Fruit fly (Drosophila melanogaster) whole organism, embryonic: ENCODE data around the gene CG12171.

Experiments
- Adf1 ChIP-seq: fragments of 200-800 bp; sonication (Bioruptor generic); IDR thresholded peaks from 2 replicates; pipeline ENCODE4 v1.3.6; 2022; ENCODE audit warnings: missing biosample characterization, missing genetic modification characterization
- Aef1 ChIP-seq: fragments of 200-800 bp; sonication (Bioruptor generic); IDR thresholded peaks from 3 replicates; pipeline ENCODE4 v1.3.6; 2022; ENCODE audit warnings: missing biosample characterization, missing genetic modification characterization
- Atf6 ChIP-seq: fragments of 200-800 bp; sonication (Bioruptor generic); IDR thresholded peaks from 2 replicates; pipeline ENCODE4 v1.3.6; 2022; ENCODE audit warnings: missing biosample characterization, missing genetic modification characterization
- BEAF-32 ChIP-seq: fragments of 200-800 bp; sonication (Bioruptor generic); optimal IDR thresholded peaks from 3 replicates; lab custom pipeline; 2017; ENCODE audit warnings: missing biosample characterization, missing genetic modification characterization, mild to moderate bottlenecking, moderate library complexity, missing genetic modification reagents
- Bgb ChIP-seq: fragments of 200-800 bp; sonication (Bioruptor generic); IDR thresholded peaks from 2 replicates; pipeline ENCODE4 v1.3.6; 2022; ENCODE audit warnings: missing biosample characterization, missing genetic modification characterization; ENCODE audit not compliant: partially characterized antibody
- BtbVII ChIP-seq: fragments of 200-800 bp; sonication (Bioruptor generic); optimal IDR thresholded peaks from 3 replicates; lab custom pipeline; 2017; ENCODE audit warnings: missing biosample characterization, mild to moderate bottlenecking, missing genetic modification characterization
- CG10979 ChIP-seq: fragments of 200-800 bp; sonication (Bioruptor generic); optimal IDR thresholded peaks from 2 replicates; lab custom pipeline; 2018; ENCODE audit warnings: missing biosample characterization, mild to moderate bottlenecking, missing genetic modification characterization, moderate library complexity
- CG11398 ChIP-seq: fragments of 200-800 bp; sonication (Bioruptor generic); optimal IDR thresholded peaks from 2 replicates; lab custom pipeline; 2016; ENCODE audit warnings: missing biosample characterization, missing genetic modification characterization
- CG12942 ChIP-seq: fragments of 200-800 bp; sonication (Bioruptor generic); optimal IDR thresholded peaks from 3 replicates; lab custom pipeline; 2016; ENCODE audit warnings: missing biosample characterization, missing genetic modification characterization
- CG13287 ChIP-seq: fragments of 200-800 bp; sonication (Bioruptor generic); IDR thresholded peaks from 2 replicates; pipeline ENCODE4 v1.3.6; 2022; ENCODE audit warnings: missing biosample characterization, missing genetic modification characterization; ENCODE audit not compliant: partially characterized antibody
- CG14050 ChIP-seq: fragments of 200-800 bp; sonication (Bioruptor generic); IDR thresholded peaks from 3 replicates; pipeline ENCODE4 v1.3.6; 2022; ENCODE audit warnings: missing biosample characterization, missing genetic modification characterization
- CG14965 ChIP-seq: fragments of 200-800 bp; sonication (Bioruptor generic); optimal IDR thresholded peaks from 2 replicates; lab custom pipeline; 2016; ENCODE audit warnings: missing biosample characterization, missing genetic modification characterization, borderline replicate concordance
- CG15514 ChIP-seq: fragments of 200-800 bp; sonication (Bioruptor generic); optimal IDR thresholded peaks from 3 replicates; lab custom pipeline; 2017; ENCODE audit warnings: missing biosample characterization, missing genetic modification characterization, mild to moderate bottlenecking, moderate library complexity, missing genetic modification reagents
- CG16813 ChIP-seq: fragments of 200-800 bp; sonication (Bioruptor generic); IDR thresholded peaks from 3 replicates; pipeline ENCODE4 v1.3.6; 2022; ENCODE audit warnings: missing biosample characterization, missing genetic modification characterization; ENCODE audit not compliant: partially characterized antibody
- CG2199 ChIP-seq: fragments of 200-800 bp; sonication (Bioruptor generic); IDR thresholded peaks from 3 replicates; pipeline ENCODE4 v1.3.6; 2022; ENCODE audit warnings: missing biosample characterization, missing genetic modification characterization
- CG2678 ChIP-seq: fragments of 200-800 bp; sonication (Bioruptor generic); optimal IDR thresholded peaks from 3 replicates; lab custom pipeline; 2019; ENCODE audit warnings: missing biosample characterization, mild to moderate bottlenecking, missing genetic modification characterization, moderate library complexity
- CG3847 ChIP-seq: fragments of 200-800 bp; sonication (Bioruptor generic); IDR thresholded peaks from 2 replicates; pipeline ENCODE4 v1.3.6; 2022; ENCODE audit warnings: missing biosample characterization, missing genetic modification characterization
- CG3995 ChIP-seq: fragments of 200-800 bp; sonication (Bioruptor generic); optimal IDR thresholded peaks from 3 replicates; lab custom pipeline; 2016; ENCODE audit warnings: missing biosample characterization, missing genetic modification characterization
- CG42726 ChIP-seq: fragments of 200-800 bp; sonication (Bioruptor generic); IDR thresholded peaks from 2 replicates; pipeline ENCODE4 v1.3.6; 2022; ENCODE audit warnings: missing biosample characterization, missing genetic modification characterization; ENCODE audit not compliant: partially characterized antibody
- CG8765 ChIP-seq: fragments of 200-800 bp; sonication (Bioruptor generic); IDR thresholded peaks from 2 replicates; pipeline ENCODE4 v1.3.6; 2022; ENCODE audit warnings: missing biosample characterization, missing genetic modification characterization
- D19A ChIP-seq: fragments of 200-800 bp; optimal IDR thresholded peaks from 3 replicates; lab custom pipeline; 2019; ENCODE audit warnings: missing biosample characterization, mild to moderate bottlenecking, missing genetic modification characterization, moderate library complexity
- Dll ChIP-seq: fragments of 200-800 bp; sonication (Bioruptor generic); IDR thresholded peaks from 4 replicates; pipeline ENCODE4 v1.3.6; 2022; ENCODE audit warnings: missing biosample characterization, missing genetic modification characterization; ENCODE audit not compliant: partially characterized antibody
- Dref ChIP-seq: fragments of 200-800 bp; sonication (Bioruptor generic); IDR thresholded peaks from 2 replicates; pipeline ENCODE4 v1.3.6; 2022; ENCODE audit warnings: missing biosample characterization, missing genetic modification characterization
- ERR ChIP-seq: fragments of 200-800 bp; sonication (Bioruptor generic); optimal IDR thresholded peaks from 2 replicates; lab custom pipeline; 2016; ENCODE audit warnings: missing biosample characterization, missing genetic modification characterization
- Fer1 ChIP-seq: fragments of 200-800 bp; sonication (Bioruptor generic); optimal IDR thresholded peaks from 2 replicates; lab custom pipeline; 2017; ENCODE audit warnings: missing biosample characterization, mild to moderate bottlenecking, missing genetic modification characterization
- Fer2 ChIP-seq: fragments of 200-800 bp; sonication (Bioruptor generic); optimal IDR thresholded peaks from 2 replicates; lab custom pipeline; 2018; ENCODE audit warnings: missing biosample characterization, mild to moderate bottlenecking, missing genetic modification characterization, moderate library complexity
- HmgZ ChIP-seq: fragments of 200-800 bp; sonication (Bioruptor generic); optimal IDR thresholded peaks from 2 replicates; lab custom pipeline; 2018; ENCODE audit warnings: missing biosample characterization, mild to moderate bottlenecking, missing genetic modification characterization
- MBD-R2 ChIP-seq: fragments of 200-800 bp; sonication (Bioruptor generic); IDR thresholded peaks from 2 replicates; pipeline ENCODE4 v1.3.6; 2022; ENCODE audit warnings: missing biosample characterization, missing genetic modification characterization
- MESR4 ChIP-seq: fragments of 200-800 bp; sonication (Bioruptor generic); optimal IDR thresholded peaks from 2 replicates; lab custom pipeline; 2018; ENCODE audit warnings: missing biosample characterization, mild to moderate bottlenecking, missing genetic modification characterization, moderate library complexity
- Max ChIP-seq: fragments of 200-800 bp; sonication (Bioruptor generic); optimal IDR thresholded peaks from 2 replicates; lab custom pipeline; 2016; ENCODE audit warnings: missing biosample characterization, mild to moderate bottlenecking, missing genetic modification characterization
- NC2β ChIP-seq: fragments of 200-800 bp; sonication (Bioruptor generic); optimal IDR thresholded peaks from 2 replicates; lab custom pipeline; 2016; ENCODE audit warnings: missing biosample characterization, missing genetic modification characterization
- Scr ChIP-seq: fragments of 200-800 bp; sonication (Bioruptor generic); IDR thresholded peaks from 2 replicates; pipeline ENCODE4 v1.3.6; 2022; ENCODE audit warnings: missing biosample characterization, missing genetic modification characterization; ENCODE audit not compliant: partially characterized antibody
- Sry-β ChIP-seq: fragments of 200-800 bp; sonication (Bioruptor generic); optimal IDR thresholded peaks from 2 replicates; lab custom pipeline; 2018; ENCODE audit warnings: missing biosample characterization, mild to moderate bottlenecking, missing genetic modification characterization, moderate library complexity
- Sry-δ ChIP-seq: fragments of 200-800 bp; sonication (Bioruptor generic); optimal IDR thresholded peaks from 2 replicates; lab custom pipeline; 2016; ENCODE audit warnings: missing biosample characterization, missing genetic modification characterization
- Tbp ChIP-seq: fragments of >200 bp; optimal IDR thresholded peaks from 2 replicates; lab custom pipeline; 2018; ENCODE audit warnings: missing biosample characterization, missing genetic modification characterization
- crp ChIP-seq, 2 experiments: fragments of 200-800 bp; sonication (Bioruptor generic); optimal IDR thresholded peaks; 2 replicates in 1 of 2; 3 replicates in 1 of 2; lab custom pipeline; 2017; ENCODE audit warnings: missing biosample characterization in 2 of 2, missing genetic modification characterization in 2 of 2, mild to moderate bottlenecking in 1 of 2, moderate library complexity in 1 of 2
- exex ChIP-seq: fragments of 200-800 bp; sonication (Bioruptor generic); optimal IDR thresholded peaks from 4 replicates; lab custom pipeline; 2018; ENCODE audit warnings: missing biosample characterization, mild to moderate bottlenecking, missing genetic modification characterization, moderate library complexity
- ftz-f1 ChIP-seq: fragments of 200-800 bp; sonication (Bioruptor generic); optimal IDR thresholded peaks from 2 replicates; lab custom pipeline; 2016; ENCODE audit warnings: missing biosample characterization, missing genetic modification characterization
- fu2 ChIP-seq: fragments of 200-800 bp; sonication (Bioruptor generic); optimal IDR thresholded peaks from 2 replicates; lab custom pipeline; 2016; ENCODE audit warnings: missing biosample characterization, missing genetic modification characterization
- gce ChIP-seq: fragments of 200-800 bp; sonication (Bioruptor generic); IDR thresholded peaks from 3 replicates; pipeline ENCODE4 v1.3.6; 2022; ENCODE audit warnings: missing biosample characterization, missing genetic modification characterization
- gsb ChIP-seq: fragments of 200-800 bp; sonication (Bioruptor generic); IDR thresholded peaks from 2 replicates; pipeline ENCODE4 v1.3.6; 2022; ENCODE audit warnings: missing biosample characterization, missing genetic modification characterization
- her ChIP-seq: fragments of 200-800 bp; sonication (Bioruptor generic); optimal IDR thresholded peaks from 2 replicates; lab custom pipeline; 2016; ENCODE audit warnings: missing biosample characterization, missing genetic modification characterization
- inv ChIP-seq: fragments of 200-800 bp; sonication (Bioruptor generic); IDR thresholded peaks from 2 replicates; pipeline ENCODE4 v1.3.6; 2022; ENCODE audit warnings: missing biosample characterization, missing genetic modification characterization; ENCODE audit not compliant: partially characterized antibody
- mirr ChIP-seq: fragments of 200-800 bp; sonication (Bioruptor generic); optimal IDR thresholded peaks from 3 replicates; lab custom pipeline; 2018; ENCODE audit warnings: missing biosample characterization, mild to moderate bottlenecking, missing genetic modification characterization
- pros ChIP-seq: fragments of 200-800 bp; sonication (Bioruptor generic); optimal IDR thresholded peaks from 3 replicates; lab custom pipeline; 2019; ENCODE audit warnings: missing biosample characterization, mild to moderate bottlenecking, missing genetic modification characterization, moderate library complexity
- pzg ChIP-seq: fragments of 200-800 bp; sonication (Bioruptor generic); optimal IDR thresholded peaks from 3 replicates; lab custom pipeline; 2018; ENCODE audit warnings: missing biosample characterization, mild to moderate bottlenecking, missing genetic modification characterization, moderate library complexity
- sug ChIP-seq: fragments of 200-800 bp; optimal IDR thresholded peaks from 2 replicates; lab custom pipeline; 2019; ENCODE audit warnings: missing biosample characterization, mild to moderate bottlenecking, missing genetic modification characterization, moderate library complexity
- tap ChIP-seq: fragments of 200-800 bp; optimal IDR thresholded peaks from 3 replicates; lab custom pipeline; 2019; ENCODE audit warnings: missing biosample characterization, mild to moderate bottlenecking, missing genetic modification characterization, moderate library complexity
- tll ChIP-seq, 2 experiments: fragments of 200-800 bp in 1 of 2; fragments of >200 bp in 1 of 2; sonication (Bioruptor generic) in 1 of 2; optimal IDR thresholded peaks; 2 replicates each; lab custom pipeline; 2017 to 2019; ENCODE audit warnings: missing biosample characterization in 2 of 2, missing genetic modification characterization in 2 of 2, mild to moderate bottlenecking in 1 of 2, moderate library complexity in 1 of 2
- wek ChIP-seq: fragments of 200-800 bp; sonication (Bioruptor generic); optimal IDR thresholded peaks from 3 replicates; lab custom pipeline; 2018; ENCODE audit warnings: missing biosample characterization, mild to moderate bottlenecking, missing genetic modification characterization, moderate library complexity

Gene CG12171

DNA sequence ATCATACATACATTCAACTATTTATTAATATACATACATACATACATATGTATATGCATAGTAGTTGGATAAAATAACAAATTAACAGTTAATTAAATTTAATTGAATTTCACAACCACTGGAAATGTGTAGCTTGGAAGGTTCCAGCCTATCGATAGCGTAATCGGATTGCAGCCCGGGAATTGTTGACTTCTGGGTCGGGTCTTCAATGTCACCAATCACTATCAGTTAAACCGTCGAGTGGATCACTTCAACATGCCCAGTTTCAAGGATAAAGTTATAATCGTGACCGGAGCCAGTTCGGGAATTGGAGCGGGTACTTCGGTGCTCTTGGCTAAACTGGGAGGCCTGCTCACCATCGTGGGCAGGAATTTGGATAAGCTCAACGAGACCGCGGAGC, at the start of gene CG12171:
Gene CG12171 (plus strand): TSS at position 191 of the 400 bp plus-strand sequence.
- peak; percentile 31 for TF ChIP-seq pzg (GFP tag; lab: Kevin White, UChicago)
- peak; percentile 76 for TF ChIP-seq CG15514
- TF ChIP-seq Sry-δ (GFP tag; lab: Kevin White, UChicago): peak; percentile 24
- TF ChIP-seq her (GFP tag; lab: Kevin White, UChicago): no peak
- no peak for TF ChIP-seq CG42726 (GFP tag; lab: Robert Waterston, UW)
- TF ChIP-seq gsb (GFP tag; lab: Robert Waterston, UW): no peak
- no peak for TF ChIP-seq D19A (tag; lab: Kevin White, UChicago)
- TF ChIP-seq gce: no peak
- peak; percentile 45 for TF ChIP-seq CG3995 (GFP tag; lab: Kevin White, UChicago)
- peak; percentile 43 for TF ChIP-seq Scr (GFP tag; lab: Robert Waterston, UW)
- TF ChIP-seq mirr (GFP tag; lab: Kevin White, UChicago): peak; percentile 65
- TF ChIP-seq wek (GFP tag; lab: Kevin White, UChicago): no peak
- no peak for TF ChIP-seq pros (GFP tag; lab: Kevin White, UChicago)
- peak in 1 of 2 experiments; percentile 23 for TF ChIP-seq tll (GFP tag; optimal IDR thresholded peaks at IDR 0.05; lab: Kevin White, UChicago)
- TF ChIP-seq Atf6 (GFP tag; lab: Robert Waterston, UW): no peak
- peak; percentile 88 for TF ChIP-seq exex (tag; lab: Kevin White, UChicago)
- peak; percentile 39; the same call in 1 of the 3 replicates for TF ChIP-seq CG16813 (GFP tag; lab: Robert Waterston, UW)
- no peak for TF ChIP-seq CG2678 (tag; lab: Kevin White, UChicago)
- no peak for TF ChIP-seq NC2β (GFP tag; lab: Kevin White, UChicago)
- no peak for TF ChIP-seq CG8765 (GFP tag; lab: Robert Waterston, UW)
- TF ChIP-seq HmgZ: peak; percentile 13
- TF ChIP-seq Adf1 (GFP tag; lab: Robert Waterston, UW): no peak
- peak; percentile 60 for TF ChIP-seq Dref (GFP tag; lab: Robert Waterston, UW)
- TF ChIP-seq CG10979: no peak
- TF ChIP-seq Fer1 (GFP tag; lab: Kevin White, UChicago): no peak
- TF ChIP-seq CG14965 (GFP tag; lab: Kevin White, UChicago): no peak
- TF ChIP-seq CG11398 (GFP tag; lab: Kevin White, UChicago): no peak
- no peak for TF ChIP-seq Fer2 (tag; lab: Kevin White, UChicago)
- TF ChIP-seq Bgb: peak; percentile 42; the same call in 1 of the 2 replicates
- no peak for TF ChIP-seq Sry-β (GFP tag; lab: Kevin White, UChicago)
- no peak for TF ChIP-seq crp (GFP tag; optimal IDR thresholded peaks at IDR 0.05; lab: Kevin White, UChicago)
- no peak for TF ChIP-seq fu2
- no peak for TF ChIP-seq CG12942 (GFP tag; lab: Kevin White, UChicago)
- peak; percentile 52 for TF ChIP-seq BEAF-32 (GFP tag; lab: Kevin White, UChicago)
- peak; percentile 14; the same call in 1 of the 2 replicates for TF ChIP-seq CG13287 (GFP tag; lab: Robert Waterston, UW)
- peak; percentile 16 for TF ChIP-seq sug
- TF ChIP-seq tap (tag; lab: Kevin White, UChicago): no peak
- TF ChIP-seq Max (GFP tag; lab: Kevin White, UChicago): no peak
- peak; percentile 36; the same call in 1 of the 4 replicates for TF ChIP-seq Dll
- no peak for TF ChIP-seq CG3847 (GFP tag; lab: Robert Waterston, UW)
- TF ChIP-seq inv (GFP tag; lab: Robert Waterston, UW): 0 out of 2 replicates have a peak, but pooled peaks have one; percentile 18
- TF ChIP-seq MBD-R2 (GFP tag; lab: Robert Waterston, UW): peak; percentile 52; the same call in 1 of the 2 replicates
- TF ChIP-seq CG14050: no peak
- TF ChIP-seq Tbp: no peak
- peak; percentile 83 for TF ChIP-seq ftz-f1 (GFP tag; lab: Kevin White, UChicago)
- peak; percentile 40 for TF ChIP-seq ERR (GFP tag; lab: Kevin White, UChicago)
- TF ChIP-seq CG2199 (GFP tag; lab: Robert Waterston, UW): no peak
- peak; percentile 54 for TF ChIP-seq MESR4 (GFP tag; lab: Kevin White, UChicago)
- no peak for TF ChIP-seq BtbVII (GFP tag; lab: Kevin White, UChicago)
- TF ChIP-seq Aef1: no peak
